Worm (Caenorhabditis elegans): ENCODE results near the gene F47E1.20.

The F47E1.20 gene

ce11 chrX:9057352-9057751 lies 8.6 kb downstream of the F47E1.20 start, which contains the start of gene F47E1.2:
F47E1.2 (plus strand) TSS chrX:9057652.
- no peak for TF ChIP-seq aly-1 (tag; optimal IDR thresholded peaks at IDR 0.05)
- TF ChIP-seq hmbx-1 (tag; optimal IDR thresholded peaks at IDR 0.05), result no peak
- no peak for TF ChIP-seq ceh-36 (tag; optimal IDR thresholded peaks at IDR 0.05)
- no peak for TF ChIP-seq hnd-1 (tag; optimal IDR thresholded peaks at IDR 0.05)
- TF ChIP-seq tra-4 (tag; optimal IDR thresholded peaks at IDR 0.05), result no peak
- TF ChIP-seq hmg-4 (GFP tag; optimal IDR thresholded peaks at IDR 0.05), result no peak
- no peak for TF ChIP-seq tbx-11 (GFP tag; IDR thresholded peaks at IDR 0.05)
- TF ChIP-seq flt-1 (GFP tag; IDR thresholded peaks at IDR 0.05), result no peak
- no peak for TF ChIP-seq ets-7 (tag; optimal IDR thresholded peaks at IDR 0.05)
- no peak for TF ChIP-seq tbx-37 (GFP tag; conservative IDR thresholded peaks at IDR 0.05)
- TF ChIP-seq pes-1 (GFP tag; IDR thresholded peaks at IDR 0.05), result no peak
- no peak for TF ChIP-seq F13C5.2 (tag; optimal IDR thresholded peaks at IDR 0.05)
- TF ChIP-seq scrt-1 (GFP tag; IDR thresholded peaks at IDR 0.05), result no peak
- TF ChIP-seq sea-1 (GFP tag; conservative IDR thresholded peaks at IDR 0.05), result no peak
- TF ChIP-seq B0310.2 (tag; optimal IDR thresholded peaks at IDR 0.05), result no peak
- TF ChIP-seq ama-1 (optimal IDR thresholded peaks at IDR 0.05), result no peak
- no peak for TF ChIP-seq ceh-13 (GFP tag; optimal IDR thresholded peaks at IDR 0.05)

- TF ChIP-seq sea-1 (GFP tag; conservative IDR thresholded peaks at IDR 0.05) (no peak), tbx-11 (GFP tag; IDR thresholded peaks at IDR 0.05) (no peak), hmg-4 (GFP tag; optimal IDR thresholded peaks at IDR 0.05) (no peak), flt-1 (GFP tag; IDR thresholded peaks at IDR 0.05) (no peak), scrt-1 (GFP tag; IDR thresholded peaks at IDR 0.05) (no peak), ceh-36 (tag; optimal IDR thresholded peaks at IDR 0.05) (no peak), tbx-37 (GFP tag; conservative IDR thresholded peaks at IDR 0.05) (no peak), ceh-13 (GFP tag; optimal IDR thresholded peaks at IDR 0.05) (no peak), hmbx-1 (tag; optimal IDR thresholded peaks at IDR 0.05) (no peak), ets-7 (tag; optimal IDR thresholded peaks at IDR 0.05) (no peak), B0310.2 (tag; optimal IDR thresholded peaks at IDR 0.05) (no peak), aly-1 (tag; optimal IDR thresholded peaks at IDR 0.05) (no peak), hnd-1 (tag; optimal IDR thresholded peaks at IDR 0.05) (no peak), pes-1 (GFP tag; IDR thresholded peaks at IDR 0.05) (no peak), tra-4 (tag; optimal IDR thresholded peaks at IDR 0.05) (no peak)
These were observed 13.8 kb downstream of the F47E1.20 start, which contains the start of gene F47E1.4 for ce11 chrX:9062523-9062922. F47E1.4 (plus strand) TSS chrX:9062823.

- TF ChIP-seq hmg-4 (GFP tag; optimal IDR thresholded peaks at IDR 0.05) (no peak), hnd-1 (tag; optimal IDR thresholded peaks at IDR 0.05) (no peak), scrt-1 (GFP tag; IDR thresholded peaks at IDR 0.05) (no peak), sea-1 (GFP tag; conservative IDR thresholded peaks at IDR 0.05) (no peak), ceh-36 (tag; optimal IDR thresholded peaks at IDR 0.05) (no peak), hmbx-1 (tag; optimal IDR thresholded peaks at IDR 0.05) (no peak), tbx-11 (GFP tag; IDR thresholded peaks at IDR 0.05) (no peak), flt-1 (GFP tag; IDR thresholded peaks at IDR 0.05) (no peak)
These were observed 14.7 kb downstream of the F47E1.20 start for ce11 chrX:9063439-9063838.

ce11 chrX:9067230-9067822 lies 18.6 kb downstream of the F47E1.20 start:
- TF ChIP-seq ceh-13 (GFP tag; optimal IDR thresholded peaks at IDR 0.05) (no peak), B0310.2 (tag; optimal IDR thresholded peaks at IDR 0.05) (no peak), pes-1 (GFP tag; IDR thresholded peaks at IDR 0.05) (no peak), ets-7 (tag; optimal IDR thresholded peaks at IDR 0.05) (no peak), tra-4 (tag; optimal IDR thresholded peaks at IDR 0.05) (no peak), F13C5.2 (tag; optimal IDR thresholded peaks at IDR 0.05) (no peak), aly-1 (tag; optimal IDR thresholded peaks at IDR 0.05) (no peak), ceh-36 (tag; optimal IDR thresholded peaks at IDR 0.05) (no peak), hnd-1 (tag; optimal IDR thresholded peaks at IDR 0.05) (no peak), scrt-1 (GFP tag; IDR thresholded peaks at IDR 0.05) (no peak), hmg-4 (GFP tag; optimal IDR thresholded peaks at IDR 0.05) (no peak), tbx-11 (GFP tag; IDR thresholded peaks at IDR 0.05) (no peak), hmbx-1 (tag; optimal IDR thresholded peaks at IDR 0.05) (no peak)

ce11 chrX:9068075-9068474 lies 19.3 kb downstream of the F47E1.20 start:
- TF ChIP-seq ama-1 (optimal IDR thresholded peaks at IDR 0.05) (no peak), aly-1 (tag; optimal IDR thresholded peaks at IDR 0.05) (peak; percentile 18), hmg-4 (GFP tag; optimal IDR thresholded peaks at IDR 0.05) (peak; percentile 63)

ce11 chrX:9069070-9069469 lies 20.3 kb downstream of the F47E1.20 start:
- TF ChIP-seq B0310.2 (tag; optimal IDR thresholded peaks at IDR 0.05) (no peak), hnd-1 (tag; optimal IDR thresholded peaks at IDR 0.05) (no peak), flt-1 (GFP tag; IDR thresholded peaks at IDR 0.05) (no peak), tra-4 (tag; optimal IDR thresholded peaks at IDR 0.05) (no peak), scrt-1 (GFP tag; IDR thresholded peaks at IDR 0.05) (no peak), hmbx-1 (tag; optimal IDR thresholded peaks at IDR 0.05) (no peak), ama-1 (optimal IDR thresholded peaks at IDR 0.05) (no peak), F13C5.2 (tag; optimal IDR thresholded peaks at IDR 0.05) (no peak), sea-1 (GFP tag; conservative IDR thresholded peaks at IDR 0.05) (no peak), aly-1 (tag; optimal IDR thresholded peaks at IDR 0.05) (no peak), ceh-36 (tag; optimal IDR thresholded peaks at IDR 0.05) (no peak), tbx-11 (GFP tag; IDR thresholded peaks at IDR 0.05) (no peak), pes-1 (GFP tag; IDR thresholded peaks at IDR 0.05) (no peak), ceh-13 (GFP tag; optimal IDR thresholded peaks at IDR 0.05) (no peak), hmg-4 (GFP tag; optimal IDR thresholded peaks at IDR 0.05) (no peak), ets-7 (tag; optimal IDR thresholded peaks at IDR 0.05) (no peak)

- TF ChIP-seq hmbx-1 (tag; optimal IDR thresholded peaks at IDR 0.05) (no peak), tra-4 (tag; optimal IDR thresholded peaks at IDR 0.05) (no peak), B0310.2 (tag; optimal IDR thresholded peaks at IDR 0.05) (no peak), pes-1 (GFP tag; IDR thresholded peaks at IDR 0.05) (no peak), tbx-37 (GFP tag; conservative IDR thresholded peaks at IDR 0.05) (no peak), tbx-11 (GFP tag; IDR thresholded peaks at IDR 0.05) (no peak), sea-1 (GFP tag; conservative IDR thresholded peaks at IDR 0.05) (no peak), flt-1 (GFP tag; IDR thresholded peaks at IDR 0.05) (no peak), hnd-1 (tag; optimal IDR thresholded peaks at IDR 0.05) (no peak), ceh-36 (tag; optimal IDR thresholded peaks at IDR 0.05) (no peak), ets-7 (tag; optimal IDR thresholded peaks at IDR 0.05) (no peak), ama-1 (optimal IDR thresholded peaks at IDR 0.05) (no peak), hmg-4 (GFP tag; optimal IDR thresholded peaks at IDR 0.05) (no peak), ceh-13 (GFP tag; optimal IDR thresholded peaks at IDR 0.05) (no peak)
These were observed 25.7 kb downstream of the F47E1.20 start for ce11 chrX:9074497-9074896.
